Worm (Caenorhabditis elegans) whole organism, L4 larva: ENCODE measurements around the gene ocam-1.
A peak's percentile ranks its signal among the peaks of the same experiment; 100 is the strongest.

Source experiments
- F37D6.2 ChIP-seq: sonication (generic microtip); optimal IDR thresholded peaks from 2 replicates; lab custom pipeline; 2016; ENCODE audit warnings: mild to moderate bottlenecking, missing genetic modification characterization, missing compliant biosample characterization
- R02D3.7 ChIP-seq: fragments of 150-350 bp; sonication (generic microtip); optimal IDR thresholded peaks from 3 replicates; lab custom pipeline; 2014; ENCODE audit warnings: missing biosample characterization, missing genetic modification characterization
- T26A8.4 ChIP-seq: fragments of 200-800 bp; sonication (Bioruptor generic); IDR thresholded peaks from 2 replicates; pipeline ENCODE4 v1.3.6; 2022; ENCODE audit warnings: missing genetic modification characterization, missing compliant biosample characterization
- Y75B8A.6 ChIP-seq: fragments of 200-800 bp; sonication (Bioruptor generic); IDR thresholded peaks from 2 replicates; pipeline ENCODE4 v1.3.6; 2022; ENCODE audit warnings: missing genetic modification reagents, missing genetic modification characterization, missing compliant biosample characterization
- aha-1 ChIP-seq: fragments of 150-350 bp; peaks from one replicate; lab custom pipeline; 2014; ENCODE audit warnings: missing biosample characterization, missing genetic modification characterization
- cey-2 ChIP-seq: sonication (generic microtip); optimal IDR thresholded peaks from 3 replicates; lab custom pipeline; 2017; ENCODE audit warnings: missing genetic modification characterization, mild to moderate bottlenecking, missing compliant biosample characterization, antibody characterized with exemption, borderline replicate concordance; ENCODE audit not compliant: insufficient read depth
- daf-16 ChIP-seq, 3 experiments: sonication (generic microtip); optimal IDR thresholded peaks; 2 replicates each; lab custom pipeline; 2016 to 2017; ENCODE audit warnings: missing genetic modification characterization in 3 of 3, missing genetic modification reagents in 3 of 3, mild to moderate bottlenecking in 2 of 3, missing compliant biosample characterization in 2 of 3, missing biosample characterization in 1 of 3, moderate library complexity in 1 of 3
- dmd-6 ChIP-seq: fragments of 200-800 bp; sonication (Bioruptor generic); IDR thresholded peaks from 2 replicates; pipeline ENCODE4 v1.3.6; 2022; ENCODE audit warnings: missing genetic modification reagents, missing genetic modification characterization, missing compliant biosample characterization
- dpl-1 ChIP-seq: fragments of 150-350 bp; optimal IDR thresholded peaks from 2 replicates; lab custom pipeline; 2014; ENCODE audit warnings: missing biosample characterization, missing genetic modification reagents, missing genetic modification characterization
- dve-1 ChIP-seq: sonication (generic microtip); optimal IDR thresholded peaks from 2 replicates; lab custom pipeline; 2017; ENCODE audit warnings: antibody characterized with exemption, mild to moderate bottlenecking, missing genetic modification characterization, missing compliant biosample characterization; ENCODE audit not compliant: insufficient read depth
- egl-43 ChIP-seq: fragments of 200-800 bp; sonication (Bioruptor generic); IDR thresholded peaks from 2 replicates; pipeline ENCODE4 v1.3.6; 2022; ENCODE audit warnings: missing genetic modification reagents, missing genetic modification characterization, missing compliant biosample characterization
- hlh-11 ChIP-seq: fragments of 200-800 bp; sonication (Bioruptor generic); optimal IDR thresholded peaks from 2 replicates; lab custom pipeline; 2018; ENCODE audit warnings: mild to moderate bottlenecking, missing genetic modification characterization, missing compliant biosample characterization
- hlh-30 ChIP-seq: sonication (generic microtip); optimal IDR thresholded peaks from 2 replicates; lab custom pipeline; 2017; ENCODE audit warnings: antibody characterized with exemption, mild to moderate bottlenecking, missing genetic modification characterization, missing compliant biosample characterization; ENCODE audit not compliant: insufficient read depth
- hmg-1.1 ChIP-seq: fragments of 200-800 bp; sonication (Bioruptor generic); IDR thresholded peaks from 2 replicates; pipeline ENCODE4 v1.3.6; 2022; ENCODE audit warnings: missing genetic modification reagents, missing genetic modification characterization, missing compliant biosample characterization
- lin-15B ChIP-seq: fragments of 150-350 bp; sonication (generic microtip); optimal IDR thresholded peaks from 3 replicates; lab custom pipeline; 2014; ENCODE audit warnings: missing biosample characterization, missing genetic modification characterization
- lin-38 ChIP-seq: fragments of 200-800 bp; sonication (Bioruptor generic); IDR thresholded peaks from 2 replicates; pipeline ENCODE4 v1.3.6; 2022; ENCODE audit warnings: missing genetic modification reagents, missing genetic modification characterization, missing compliant biosample characterization
- lin-39 ChIP-seq: fragments of 150-350 bp; optimal IDR thresholded peaks from 2 replicates; lab custom pipeline; 2014; ENCODE audit warnings: missing biosample characterization, missing genetic modification reagents, missing genetic modification characterization
- lsy-2 ChIP-seq, 2 experiments: fragments of 150-350 bp in 1 of 2; sonication (generic microtip) in 1 of 2; optimal IDR thresholded peaks; 2 replicates each; lab custom pipeline; 2014 to 2017; ENCODE audit warnings: missing biosample characterization in 2 of 2, missing genetic modification characterization in 2 of 2
- mdl-1 ChIP-seq, 2 experiments: fragments of 150-350 bp in 1 of 2; sonication (generic microtip) in 1 of 2; optimal IDR thresholded peaks; 2 replicates each; lab custom pipeline; 2014 to 2017; ENCODE audit warnings: missing biosample characterization in 2 of 2, missing genetic modification characterization in 2 of 2
- mep-1 ChIP-seq: fragments of 150-350 bp; sonication (generic microtip); optimal IDR thresholded peaks from 3 replicates; lab custom pipeline; 2014; ENCODE audit warnings: missing biosample characterization, missing genetic modification characterization
- mes-2 ChIP-seq: sonication (generic microtip); optimal IDR thresholded peaks from 2 replicates; lab custom pipeline; 2016; ENCODE audit warnings: missing genotype, mild to moderate bottlenecking, missing genetic modification characterization, missing compliant biosample characterization; ENCODE audit not compliant: poor library complexity, severe bottlenecking
- mxl-3 ChIP-seq: fragments of 200-800 bp; sonication (Bioruptor generic); optimal IDR thresholded peaks from 2 replicates; lab custom pipeline; 2018; ENCODE audit warnings: mild to moderate bottlenecking, missing genetic modification characterization, missing compliant biosample characterization
- nhr-10 ChIP-seq: fragments of 150-350 bp; optimal IDR thresholded peaks from 2 replicates; lab custom pipeline; 2014; ENCODE audit warnings: missing biosample characterization, missing genetic modification characterization
- nhr-102 ChIP-seq: sonication (generic microtip); optimal IDR thresholded peaks from 2 replicates; lab custom pipeline; 2016; ENCODE audit warnings: mild to moderate bottlenecking, missing genetic modification characterization, moderate library complexity, missing compliant biosample characterization
- nhr-11 ChIP-seq: fragments of 150-350 bp; optimal IDR thresholded peaks from 2 replicates; lab custom pipeline; 2014; ENCODE audit warnings: missing biosample characterization, missing genetic modification characterization
- nhr-28 ChIP-seq: fragments of 150-350 bp; optimal IDR thresholded peaks from 2 replicates; lab custom pipeline; 2014; ENCODE audit warnings: missing biosample characterization, missing genetic modification characterization
- nhr-48 ChIP-seq: sonication (generic microtip); optimal IDR thresholded peaks from 2 replicates; lab custom pipeline; 2016; ENCODE audit warnings: mild to moderate bottlenecking, missing genetic modification characterization, missing compliant biosample characterization
- nhr-6 ChIP-seq: fragments of 150-350 bp; optimal IDR thresholded peaks from 2 replicates; lab custom pipeline; 2014; ENCODE audit warnings: missing biosample characterization, missing genetic modification characterization
- nhr-77 ChIP-seq: fragments of 150-350 bp; optimal IDR thresholded peaks from 2 replicates; lab custom pipeline; 2014; ENCODE audit warnings: missing biosample characterization, missing genetic modification characterization
- pha-4 ChIP-seq, 2 experiments: fragments of 150-350 bp in 1 of 2; fragments of 200-800 bp in 1 of 2; sonication (Bioruptor generic) in 1 of 2; IDR thresholded peaks in 1 of 2; optimal IDR thresholded peaks in 1 of 2; 2 replicates each; pipeline versions ENCODE4 v1.3.6 to Lab custom; 2014 to 2022; ENCODE audit warnings: missing genetic modification characterization in 2 of 2, missing genetic modification reagents in 2 of 2, missing biosample characterization in 1 of 2, missing compliant biosample characterization in 1 of 2
- pqm-1 ChIP-seq: sonication (generic microtip); optimal IDR thresholded peaks from 2 replicates; lab custom pipeline; 2017; ENCODE audit warnings: missing biosample characterization, missing genetic modification characterization
- rbr-2 ChIP-seq: sonication (generic microtip); optimal IDR thresholded peaks from 2 replicates; lab custom pipeline; 2016; ENCODE audit warnings: missing genotype, missing genetic modification characterization, missing compliant biosample characterization
- sdz-12 ChIP-seq: fragments of 200-800 bp; sonication (Bioruptor generic); optimal IDR thresholded peaks from 2 replicates; lab custom pipeline; 2018; ENCODE audit warnings: mild to moderate bottlenecking, missing genetic modification characterization, missing compliant biosample characterization
- set-16 ChIP-seq: fragments of 200-800 bp; sonication (Bioruptor generic); IDR thresholded peaks from 2 replicates; pipeline ENCODE4 v1.3.6; 2022; ENCODE audit warnings: missing genetic modification reagents, missing genetic modification characterization, missing compliant biosample characterization
- skn-1 ChIP-seq: fragments of 150-350 bp; optimal IDR thresholded peaks from 2 replicates; lab custom pipeline; 2014; ENCODE audit warnings: missing biosample characterization, missing genetic modification characterization
- unc-130 ChIP-seq: sonication (generic microtip); optimal IDR thresholded peaks from 2 replicates; lab custom pipeline; 2016; ENCODE audit warnings: missing genetic modification reagents, missing genetic modification characterization, missing compliant biosample characterization
- unc-62 ChIP-seq, 3 experiments: fragments of 150-350 bp in 1 of 3; sonication (generic microtip); optimal IDR thresholded peaks in 2 of 3; peaks in 1 of 3; 1 replicate in 1 of 3; 2 replicates in 2 of 3; lab custom pipeline; 2014 to 2017; ENCODE audit warnings: missing biosample characterization in 3 of 3, missing genetic modification characterization in 3 of 3, missing genetic modification reagents in 3 of 3, missing genotype in 1 of 3
- zip-11 ChIP-seq: fragments of 200-800 bp; sonication (Bioruptor generic); IDR thresholded peaks from 2 replicates; pipeline ENCODE4 v1.3.6; 2022; ENCODE audit warnings: missing genetic modification characterization, missing compliant biosample characterization
- ztf-11 ChIP-seq: fragments of 150-350 bp; optimal IDR thresholded peaks from 2 replicates; lab custom pipeline; 2014; ENCODE audit warnings: missing biosample characterization, missing genetic modification characterization

The ocam-1 gene

ce11 chrV:14137766-14138165 lies 29.8 kb downstream of the ocam-1 start, which contains the start of gene AH10.4:
Gene AH10.4 (minus strand): TSS chrV:14137866.
- TF ChIP-seq set-16 (GFP tag; lab: Robert Waterston, UW) = peak; percentile 42; the same call in 1 of the 2 replicates

ce11 chrV:14136152-14136551 lies 31.4 kb downstream of the ocam-1 start:
- TF ChIP-seq sdz-12 (GFP tag; lab: Kevin White, UChicago) = no peak
- peak; percentile 54 for TF ChIP-seq nhr-11 (tag; lab: Kevin White, UChicago)
- no peak for TF ChIP-seq lin-15B (tag; lab: Kevin White, UChicago)
- peak; percentile 54 for TF ChIP-seq mes-2 (tag; lab: Kevin White, UChicago)
- no peak for TF ChIP-seq Y75B8A.6 (GFP tag; lab: Robert Waterston, UW)
- peak; percentile 35; the same call in 1 of the 2 replicates for TF ChIP-seq T26A8.4 (GFP tag; lab: Robert Waterston, UW)
- no peak for TF ChIP-seq pha-4 (GFP tag; IDR thresholded peaks at IDR 0.05; lab: Robert Waterston, UW)
- TF ChIP-seq pha-4 (tag; optimal IDR thresholded peaks at IDR 0.05; lab: Kevin White, UChicago) = peak; percentile 67
- peak; percentile 62 for TF ChIP-seq hmg-1.1
- peak; percentile 53 to 90 for TF ChIP-seq mdl-1 (tag; optimal IDR thresholded peaks at IDR 0.05; lab: Kevin White, UChicago)
- TF ChIP-seq pqm-1 (tag; lab: Kevin White, UChicago) = peak; percentile 39
- no peak for TF ChIP-seq nhr-10 (tag; lab: Kevin White, UChicago)
- TF ChIP-seq mep-1 (tag; lab: Kevin White, UChicago) = peak; percentile 78
- TF ChIP-seq daf-16 (GFP tag; optimal IDR thresholded peaks at IDR 0.05; lab: Kevin White, UChicago) = no peak
- peak; percentile 34 for TF ChIP-seq daf-16 (tag; optimal IDR thresholded peaks at IDR 0.05; lab: Kevin White, UChicago)
- TF ChIP-seq rbr-2 (tag; lab: Kevin White, UChicago) = peak; percentile 58
- no peak for TF ChIP-seq cey-2 (tag; lab: Kevin White, UChicago)
- peak; percentile 68 for TF ChIP-seq dmd-6
- peak; percentile 75 for TF ChIP-seq hlh-30 (tag; lab: Kevin White, UChicago)
- peak; percentile 48 for TF ChIP-seq dpl-1
- no peak for TF ChIP-seq R02D3.7 (tag; lab: Kevin White, UChicago)
- peak; percentile 65 for TF ChIP-seq dve-1 (tag; lab: Kevin White, UChicago)
- TF ChIP-seq ztf-11 (tag; lab: Kevin White, UChicago) = no peak
- TF ChIP-seq lsy-2 (tag; optimal IDR thresholded peaks at IDR 0.05; lab: Kevin White, UChicago) = peak; percentile 33 to 69
- TF ChIP-seq unc-62 (GFP tag; optimal IDR thresholded peaks at IDR 0.05 in 1 of 2; lab: Kevin White, UChicago) = peak in 1 of 2 experiments; percentile 74
- TF ChIP-seq unc-62 (tag; optimal IDR thresholded peaks at IDR 0.05; lab: Kevin White, UChicago) = no peak
- TF ChIP-seq nhr-6 (tag; lab: Kevin White, UChicago) = peak; percentile 97
- TF ChIP-seq hlh-11 (tag; lab: Kevin White, UChicago) = peak; percentile 89
- TF ChIP-seq nhr-48 (tag; lab: Kevin White, UChicago) = peak; percentile 53
- peak; percentile 81 for TF ChIP-seq mxl-3 (GFP tag; lab: Kevin White, UChicago)
- TF ChIP-seq lin-39 (tag; lab: Kevin White, UChicago) = no peak
- TF ChIP-seq F37D6.2 (tag; lab: Kevin White, UChicago) = no peak
- TF ChIP-seq egl-43 (GFP tag; lab: Robert Waterston, UW) = 0 out of 2 replicates have a peak, but pooled peaks have one; percentile 47
- TF ChIP-seq lin-38 (GFP tag; lab: Robert Waterston, UW) = 0 out of 2 replicates have a peak, but pooled peaks have one; percentile 27
- TF ChIP-seq nhr-28 (tag; lab: Kevin White, UChicago) = peak; percentile 83
- TF ChIP-seq zip-11 (GFP tag; lab: Robert Waterston, UW) = no peak
- TF ChIP-seq skn-1 = no peak
- peak; percentile 4 for TF ChIP-seq nhr-102
- TF ChIP-seq aha-1 = peak; percentile 84
- no peak for TF ChIP-seq unc-130
- TF ChIP-seq nhr-77 (tag; lab: Kevin White, UChicago) = peak; percentile 61
